Fruit fly (Drosophila melanogaster) whole organism, embryonic: ENCODE results near the gene CG33191.

Source experiments
- Bdp1 ChIP-seq: fragments of 200-800 bp; sonication (Bioruptor generic); optimal IDR thresholded peaks from 3 replicates; lab custom pipeline; 2016; ENCODE audit warnings: missing biosample characterization, missing genetic modification characterization
- Blimp-1 ChIP-seq: fragments of 200-800 bp; sonication (Bioruptor generic); optimal IDR thresholded peaks from 3 replicates; lab custom pipeline; 2018; ENCODE audit warnings: missing biosample characterization, missing genetic modification characterization, mild to moderate bottlenecking, moderate library complexity, missing genetic modification reagents
- BtbVII ChIP-seq: fragments of 200-800 bp; sonication (Bioruptor generic); optimal IDR thresholded peaks from 3 replicates; lab custom pipeline; 2017; ENCODE audit warnings: missing biosample characterization, mild to moderate bottlenecking, missing genetic modification characterization
- CG10274 ChIP-seq: fragments of 200-800 bp; sonication (Bioruptor generic); optimal IDR thresholded peaks from 3 replicates; lab custom pipeline; 2017; ENCODE audit warnings: missing biosample characterization, mild to moderate bottlenecking, missing genetic modification characterization
- CG10321 ChIP-seq: fragments of 200-800 bp; sonication (Bioruptor generic); IDR thresholded peaks from 2 replicates; pipeline ENCODE4 v1.3.6; 2022; ENCODE audit warnings: missing biosample characterization, missing genetic modification characterization
- CG10366 ChIP-seq: fragments of 200-800 bp; sonication (Bioruptor generic); IDR thresholded peaks from 2 replicates; pipeline ENCODE4 v1.3.6; 2022; ENCODE audit warnings: missing biosample characterization, missing genetic modification characterization
- CG10959 ChIP-seq: fragments of 200-800 bp; sonication (Bioruptor generic); IDR thresholded peaks from 2 replicates; pipeline ENCODE4 v1.3.6; 2022; ENCODE audit warnings: missing biosample characterization, missing genetic modification characterization
- CG11504 ChIP-seq: fragments of 200-800 bp; sonication (Bioruptor generic); optimal IDR thresholded peaks from 3 replicates; lab custom pipeline; 2019; ENCODE audit warnings: missing biosample characterization, mild to moderate bottlenecking, missing genetic modification characterization, moderate library complexity
- CG12391 ChIP-seq: fragments of 200-800 bp; sonication (Bioruptor generic); optimal IDR thresholded peaks from 3 replicates; lab custom pipeline; 2018; ENCODE audit warnings: missing biosample characterization, mild to moderate bottlenecking, missing genetic modification characterization, moderate library complexity
- CG1602 ChIP-seq: fragments of 200-800 bp; sonication (Bioruptor generic); optimal IDR thresholded peaks from 3 replicates; lab custom pipeline; 2016; ENCODE audit warnings: missing biosample characterization, missing genetic modification characterization
- CG17802 ChIP-seq: fragments of 200-800 bp; sonication (Bioruptor generic); optimal IDR thresholded peaks from 2 replicates; lab custom pipeline; 2018; ENCODE audit warnings: missing biosample characterization, mild to moderate bottlenecking, missing genetic modification characterization, moderate library complexity
- CG3407 ChIP-seq: fragments of 200-800 bp; sonication (Bioruptor generic); optimal IDR thresholded peaks from 2 replicates; lab custom pipeline; 2018; ENCODE audit warnings: missing biosample characterization, mild to moderate bottlenecking, missing genetic modification characterization
- CG4730 ChIP-seq: fragments of 200-800 bp; sonication (Bioruptor generic); IDR thresholded peaks from 2 replicates; pipeline ENCODE4 v1.3.6; 2022; ENCODE audit warnings: missing biosample characterization, missing genetic modification characterization
- CG4820 ChIP-seq: fragments of 200-800 bp; sonication (Bioruptor generic); optimal IDR thresholded peaks from 3 replicates; lab custom pipeline; 2016; ENCODE audit warnings: missing biosample characterization, missing genetic modification characterization
- CG4854 ChIP-seq: fragments of 200-800 bp; sonication (Bioruptor generic); optimal IDR thresholded peaks from 2 replicates; lab custom pipeline; 2016; ENCODE audit warnings: missing biosample characterization, missing genetic modification characterization, inconsistent platforms
- CG6254 ChIP-seq: fragments of 200-800 bp; sonication (Bioruptor generic); optimal IDR thresholded peaks from 3 replicates; lab custom pipeline; 2017; ENCODE audit warnings: mild to moderate bottlenecking, missing biosample characterization, missing genetic modification reagents, missing genetic modification characterization
- CoRest ChIP-seq: fragments of 200-800 bp; sonication (Bioruptor generic); optimal IDR thresholded peaks from 3 replicates; lab custom pipeline; 2018; ENCODE audit warnings: missing biosample characterization, mild to moderate bottlenecking, missing genetic modification characterization, moderate library complexity
- E2f1 ChIP-seq: fragments of 200-800 bp; sonication (Bioruptor generic); IDR thresholded peaks from 2 replicates; pipeline ENCODE4 v1.3.6; 2022; ENCODE audit warnings: missing biosample characterization, missing genetic modification characterization
- HLH4C ChIP-seq: fragments of 200-800 bp; sonication (Bioruptor generic); IDR thresholded peaks from 3 replicates; pipeline ENCODE4 v1.3.6; 2022; ENCODE audit warnings: missing biosample characterization, missing genetic modification characterization; ENCODE audit not compliant: partially characterized antibody
- HmgD ChIP-seq: fragments of 200-800 bp; sonication (Bioruptor generic); optimal IDR thresholded peaks from 3 replicates; lab custom pipeline; 2016; ENCODE audit warnings: missing biosample characterization, missing genetic modification characterization
- Med ChIP-seq: fragments of 200-800 bp; sonication (Bioruptor generic); peaks from one replicate; lab custom pipeline; 2016; ENCODE audit warnings: missing biosample characterization, missing genetic modification characterization, mild to moderate bottlenecking, inconsistent platforms, moderate library complexity
- Nf-YA ChIP-seq: fragments of 200-800 bp; sonication (Bioruptor generic); IDR thresholded peaks from 2 replicates; pipeline ENCODE4 v1.3.6; 2022; ENCODE audit warnings: missing biosample characterization, missing genetic modification characterization
- Oli ChIP-seq: fragments of 200-800 bp; sonication (Bioruptor generic); optimal IDR thresholded peaks from 2 replicates; lab custom pipeline; 2018; ENCODE audit warnings: missing biosample characterization, mild to moderate bottlenecking, missing genetic modification characterization, moderate library complexity
- Ptx1 ChIP-seq: fragments of 200-800 bp; sonication (Bioruptor generic); IDR thresholded peaks from 2 replicates; pipeline ENCODE4 v1.3.6; 2022; ENCODE audit warnings: missing biosample characterization, missing genetic modification characterization
- Rfx ChIP-seq: fragments of 200-800 bp; sonication (Bioruptor generic); IDR thresholded peaks from 2 replicates; pipeline ENCODE4 v1.3.6; 2022; ENCODE audit warnings: missing biosample characterization, missing genetic modification characterization
- Sox100B ChIP-seq: fragments of 200-800 bp; sonication (Bioruptor generic); optimal IDR thresholded peaks from 3 replicates; lab custom pipeline; 2018; ENCODE audit warnings: missing biosample characterization, mild to moderate bottlenecking, missing genetic modification characterization
- Spps ChIP-seq: fragments of 200-800 bp; sonication (Bioruptor generic); optimal IDR thresholded peaks from 2 replicates; lab custom pipeline; 2018; ENCODE audit warnings: missing biosample characterization, mild to moderate bottlenecking, missing genetic modification characterization
- Vsx1 ChIP-seq: fragments of 200-800 bp; sonication (Bioruptor generic); optimal IDR thresholded peaks from 2 replicates; lab custom pipeline; 2017; ENCODE audit warnings: missing biosample characterization, mild to moderate bottlenecking, missing genetic modification characterization, missing genetic modification reagents
- YL-1 ChIP-seq: fragments of 200-800 bp; sonication (Bioruptor generic); optimal IDR thresholded peaks from 3 replicates; lab custom pipeline; 2017; ENCODE audit warnings: missing biosample characterization, mild to moderate bottlenecking, missing genetic modification characterization
- bsh ChIP-seq, 2 experiments: fragments of 200-800 bp; sonication (Bioruptor generic); optimal IDR thresholded peaks; 2 replicates each; lab custom pipeline; 2017 to 2018; ENCODE audit warnings: mild to moderate bottlenecking in 2 of 2, missing biosample characterization in 2 of 2, missing genetic modification characterization in 2 of 2, moderate library complexity in 1 of 2
- cwo ChIP-seq: fragments of 200-800 bp; sonication (Bioruptor generic); optimal IDR thresholded peaks from 3 replicates; lab custom pipeline; 2017; ENCODE audit warnings: missing biosample characterization, missing genetic modification characterization, mild to moderate bottlenecking, moderate library complexity, missing genetic modification reagents
- fru ChIP-seq: fragments of >200 bp; optimal IDR thresholded peaks from 2 replicates; lab custom pipeline; 2017
- gem ChIP-seq: fragments of 200-800 bp; sonication (Bioruptor generic); optimal IDR thresholded peaks from 2 replicates; lab custom pipeline; 2019; ENCODE audit warnings: missing biosample characterization, mild to moderate bottlenecking, missing genetic modification characterization, moderate library complexity
- gfzf ChIP-seq: fragments of 200-800 bp; sonication (Bioruptor generic); optimal IDR thresholded peaks from 2 replicates; lab custom pipeline; 2016; ENCODE audit warnings: missing biosample characterization, mild to moderate bottlenecking, missing genetic modification characterization, moderate library complexity
- grau ChIP-seq: fragments of 200-800 bp; optimal IDR thresholded peaks from 3 replicates; lab custom pipeline; 2019; ENCODE audit warnings: missing biosample characterization, mild to moderate bottlenecking, missing genetic modification characterization, moderate library complexity
- hkb ChIP-seq, 2 experiments: fragments of 200-800 bp in 1 of 2; fragments of >200 bp in 1 of 2; sonication (Bioruptor generic) in 1 of 2; IDR thresholded peaks in 1 of 2; optimal IDR thresholded peaks in 1 of 2; 2 replicates each; pipeline versions ENCODE4 v1.3.6 to Lab custom; 2017 to 2022; ENCODE audit warnings: missing biosample characterization in 1 of 2, missing genetic modification characterization in 1 of 2
- ind ChIP-seq: fragments of 200-800 bp; sonication (Bioruptor generic); optimal IDR thresholded peaks from 3 replicates; lab custom pipeline; 2016; ENCODE audit warnings: missing biosample characterization, missing genetic modification characterization
- kah ChIP-seq: fragments of 200-800 bp; sonication (Bioruptor generic); optimal IDR thresholded peaks from 2 replicates; lab custom pipeline; 2018; ENCODE audit warnings: missing biosample characterization, mild to moderate bottlenecking, missing genetic modification characterization
- lbe ChIP-seq: fragments of 200-800 bp; sonication (Bioruptor generic); optimal IDR thresholded peaks from 2 replicates; lab custom pipeline; 2016; ENCODE audit warnings: missing biosample characterization, mild to moderate bottlenecking, missing genetic modification characterization
- onecut ChIP-seq: fragments of 200-800 bp; sonication (Bioruptor generic); IDR thresholded peaks from 2 replicates; pipeline ENCODE4 v1.3.6; 2022; ENCODE audit warnings: missing biosample characterization, missing genetic modification characterization
- pan ChIP-seq, 4 experiments: fragments of >200 bp in 3 of 4; fragments of 200-800 bp in 1 of 4; sonication (Bioruptor generic) in 1 of 4; optimal IDR thresholded peaks in 3 of 4; IDR thresholded peaks in 1 of 4; 2 replicates each; pipeline versions ENCODE4 v1.3.6 to Lab custom; 2017 to 2022; ENCODE audit warnings: missing biosample characterization in 2 of 4, missing genetic modification characterization in 2 of 4, mixed read lengths in 1 of 4
- sens ChIP-seq: fragments of 200-800 bp; sonication (Bioruptor generic); peaks from one replicate; lab custom pipeline; 2016; ENCODE audit warnings: missing biosample characterization, missing genetic modification characterization
- sisA ChIP-seq: fragments of 200-800 bp; sonication (Bioruptor generic); IDR thresholded peaks from 2 replicates; pipeline ENCODE4 v1.3.6; 2022; ENCODE audit warnings: missing biosample characterization, missing genetic modification characterization
- so ChIP-seq: fragments of 200-800 bp; sonication (Bioruptor generic); IDR thresholded peaks from 3 replicates; pipeline ENCODE4 v1.3.6; 2022; ENCODE audit warnings: missing biosample characterization, missing genetic modification characterization
- sr ChIP-seq: fragments of 200-800 bp; sonication (Bioruptor generic); IDR thresholded peaks from 3 replicates; pipeline ENCODE4 v1.3.6; 2022; ENCODE audit warnings: missing biosample characterization, missing genetic modification characterization
- tgo ChIP-seq: fragments of 200-800 bp; sonication (Bioruptor generic); IDR thresholded peaks from 3 replicates; pipeline ENCODE4 v1.3.6; 2022; ENCODE audit warnings: missing biosample characterization, missing genetic modification characterization
- zen2 ChIP-seq: fragments of 200-800 bp; sonication (Bioruptor generic); IDR thresholded peaks from 3 replicates; pipeline ENCODE4 v1.3.6; 2022; ENCODE audit warnings: missing biosample characterization, missing genetic modification characterization; ENCODE audit not compliant: partially characterized antibody
- zfh1 ChIP-seq: fragments of 200-800 bp; sonication (Bioruptor generic); IDR thresholded peaks from 3 replicates; pipeline ENCODE4 v1.3.6; 2022; ENCODE audit warnings: missing biosample characterization, missing genetic modification characterization

The CG33191 gene

dm6 chr3R:8788722-8789400 is 9.1 kb upstream of the CG33191 start (continued):
- TF ChIP-seq CG10321 (no peak), gem (tag; lab: Kevin White, UChicago) (peak; percentile 72), CG4820 (GFP tag; lab: Kevin White, UChicago) (peak; percentile 31), Med (GFP tag; lab: Kevin White, UChicago) (peak; percentile 13), pan (optimal IDR thresholded peaks at IDR 0.05; lab: Kevin White, UChicago) (no peak), pan (GFP tag; optimal IDR thresholded peaks at IDR 0.05 in 1 of 2, IDR thresholded peaks at IDR 0.05 in 1 of 2) (peak in 1 of 2 experiments; percentile 88), CG12391 (tag; lab: Kevin White, UChicago) (peak; percentile 43), cwo (GFP tag; lab: Kevin White, UChicago) (peak; percentile 18), tgo (GFP tag; lab: Robert Waterston, UW) (peak; percentile 71; the same call in 2 of the 3 replicates), E2f1 (peak; percentile 67), CG6254 (peak; percentile 58), YL-1 (GFP tag; lab: Kevin White, UChicago) (no peak), bsh (GFP tag; optimal IDR thresholded peaks at IDR 0.05; lab: Kevin White, UChicago) (peak; percentile 54 to 68), zen2 (GFP tag; lab: Robert Waterston, UW) (no peak), fru (lab: Kevin White, UChicago) (no peak), Blimp-1 (GFP tag; lab: Kevin White, UChicago) (peak; percentile 53), gfzf (GFP tag; lab: Kevin White, UChicago) (no peak), ind (GFP tag; lab: Kevin White, UChicago) (peak; percentile 34), CG10366 (peak; percentile 65), CG10274 (GFP tag; lab: Kevin White, UChicago) (no peak), Spps (tag; lab: Kevin White, UChicago) (peak; percentile 30), CG10959 (GFP tag; lab: Robert Waterston, UW) (peak; percentile 22; the same call in 1 of the 2 replicates), CG4730 (GFP tag; lab: Robert Waterston, UW) (peak; percentile 59; the same call in 1 of the 2 replicates), Vsx1 (GFP tag; lab: Kevin White, UChicago) (peak; percentile 17), kah (GFP tag; lab: Kevin White, UChicago) (peak; percentile 7), hkb (optimal IDR thresholded peaks at IDR 0.05; lab: Kevin White, UChicago) (no peak), hkb (GFP tag; IDR thresholded peaks at IDR 0.05; lab: Robert Waterston, UW) (peak; percentile 79), so (GFP tag; lab: Robert Waterston, UW) (peak; percentile 81), CG17802 (tag; lab: Kevin White, UChicago) (peak; percentile 16), CoRest (tag; lab: Kevin White, UChicago) (peak; percentile 21), CG3407 (GFP tag; lab: Kevin White, UChicago) (peak; percentile 11), CG11504 (tag; lab: Kevin White, UChicago) (peak; percentile 77), sr (peak; percentile 73; the same call in 2 of the 3 replicates), HmgD (GFP tag; lab: Kevin White, UChicago) (no peak), Ptx1 (GFP tag; lab: Robert Waterston, UW) (peak; percentile 85), Nf-YA (GFP tag; lab: Robert Waterston, UW) (peak; percentile 55; the same call in 1 of the 2 replicates), lbe (no peak), CG1602 (GFP tag; lab: Kevin White, UChicago) (peak; percentile 43), grau (tag; lab: Kevin White, UChicago) (peak; percentile 42), Oli (peak; percentile 62), sens (GFP tag; lab: Kevin White, UChicago) (peak; percentile 86), onecut (GFP tag; lab: Robert Waterston, UW) (0 out of 2 replicates have a peak, but pooled peaks have one; percentile 22), sisA (peak; percentile 56), zfh1 (peak; percentile 84), Sox100B (GFP tag; lab: Kevin White, UChicago) (peak; percentile 54), CG4854 (GFP tag; lab: Kevin White, UChicago) (no peak), HLH4C (GFP tag; lab: Robert Waterston, UW) (no peak), Rfx (GFP tag; lab: Robert Waterston, UW) (0 out of 2 replicates have a peak, but pooled peaks have one; percentile 33), Bdp1 (GFP tag; lab: Kevin White, UChicago) (no peak), BtbVII (GFP tag; lab: Kevin White, UChicago) (peak; percentile 11)
